Worm (Caenorhabditis elegans) whole organism, young adult: ENCODE results near the gene F25A2.1.

Experiments used
- B0019.2 ChIP-seq: fragments of 200-800 bp; sonication (Bioruptor generic); conservative IDR thresholded peaks from 2 replicates; pipeline ENCODE4 v1.3.6; 2022; ENCODE audit warnings: missing genetic modification reagents, missing genetic modification characterization, missing compliant biosample characterization
- C06A6.2 ChIP-seq: fragments of 200-800 bp; sonication (Bioruptor generic); conservative IDR thresholded peaks from 2 replicates; pipeline ENCODE4 v1.3.6; 2022; ENCODE audit warnings: missing genetic modification characterization, missing compliant biosample characterization
- F52B5.7 ChIP-seq: sonication (generic microtip); optimal IDR thresholded peaks from 2 replicates; lab custom pipeline; 2016; ENCODE audit warnings: mild to moderate bottlenecking, missing genetic modification characterization, missing compliant biosample characterization
- lin-35 ChIP-seq, 3 experiments: fragments of 150-350 bp in 2 of 3; sonication (generic microtip) in 1 of 3; optimal IDR thresholded peaks; 2 replicates each; lab custom pipeline; 2014 to 2018; ENCODE audit warnings: missing biosample characterization in 3 of 3, missing genetic modification characterization in 3 of 3, missing genetic modification reagents in 3 of 3
- nhr-179 ChIP-seq: sonication (generic microtip); optimal IDR thresholded peaks from 2 replicates; lab custom pipeline; 2016; ENCODE audit warnings: mild to moderate bottlenecking, missing genetic modification characterization, missing compliant biosample characterization

ce11 chrV:1141433-1141832 is 37.9 kb upstream of the F25A2.1 start, which contains the start of gene cutl-22:
- no peak for TF ChIP-seq F52B5.7 (tag; lab: Kevin White, UChicago)
- TF ChIP-seq nhr-179 (tag; lab: Kevin White, UChicago) = no peak
- no peak for TF ChIP-seq lin-35 (GFP tag; optimal IDR thresholded peaks at IDR 0.05; lab: Kevin White, UChicago)
- no peak for TF ChIP-seq B0019.2 (GFP tag; lab: Robert Waterston, UW)
- TF ChIP-seq C06A6.2 (GFP tag; lab: Robert Waterston, UW) = no peak
